Worm (Caenorhabditis elegans) whole organism, L3 larva: ENCODE data around the gene ncx-3.

ENCODE experiments used
- R02D3.7 ChIP-seq: fragments of 150-350 bp; optimal IDR thresholded peaks from 2 replicates; lab custom pipeline; 2014; ENCODE audit warnings: missing biosample characterization, missing genetic modification characterization
- ZK546.5 ChIP-seq: sonication (generic microtip); optimal IDR thresholded peaks from 2 replicates; lab custom pipeline; 2017; ENCODE audit warnings: missing biosample characterization, missing genetic modification characterization
- aly-2 ChIP-seq: fragments of 150-350 bp; optimal IDR thresholded peaks from 2 replicates; lab custom pipeline; 2014; ENCODE audit warnings: missing biosample characterization, missing genetic modification characterization
- ama-1 ChIP-seq: fragments of 150-350 bp; optimal IDR thresholded peaks from 2 replicates; lab custom pipeline; 2018
- ceh-16 ChIP-seq: sonication (generic microtip); optimal IDR thresholded peaks from 2 replicates; lab custom pipeline; 2017; ENCODE audit warnings: missing biosample characterization, missing genetic modification characterization
- ceh-9 ChIP-seq: sonication (generic microtip); optimal IDR thresholded peaks from 2 replicates; lab custom pipeline; 2018; ENCODE audit warnings: missing biosample characterization, missing genetic modification characterization
- egl-27 ChIP-seq: sonication (generic microtip); optimal IDR thresholded peaks from 4 replicates; lab custom pipeline; 2017; ENCODE audit warnings: missing biosample characterization, missing genetic modification reagents, missing genetic modification characterization
- egl-5 ChIP-seq: fragments of 150-350 bp; optimal IDR thresholded peaks from 2 replicates; lab custom pipeline; 2017; ENCODE audit warnings: missing biosample characterization, missing genetic modification reagents, missing genetic modification characterization, inconsistent platforms
- elt-1 ChIP-seq: fragments of 150-350 bp; optimal IDR thresholded peaks from 2 replicates; lab custom pipeline; 2014; ENCODE audit warnings: missing biosample characterization, missing genetic modification characterization
- elt-2 ChIP-seq: sonication (generic microtip); optimal IDR thresholded peaks from 2 replicates; lab custom pipeline; 2016; ENCODE audit warnings: missing genetic modification reagents, mild to moderate bottlenecking, missing genetic modification characterization, missing compliant biosample characterization
- elt-3 ChIP-seq, 3 experiments: fragments of 150-350 bp in 1 of 3; sonication (generic microtip) in 2 of 3; optimal IDR thresholded peaks; 2 replicates in 2 of 3; 4 replicates in 1 of 3; lab custom pipeline; 2014 to 2017; ENCODE audit warnings: missing biosample characterization in 3 of 3, missing genetic modification characterization in 3 of 3
- eor-1 ChIP-seq, 2 experiments: fragments of 150-350 bp; optimal IDR thresholded peaks; 2 replicates each; lab custom pipeline; 2014 to 2018; ENCODE audit warnings: missing biosample characterization in 2 of 2, missing genetic modification characterization in 2 of 2
- fkh-10 ChIP-seq: sonication (generic microtip); optimal IDR thresholded peaks from 2 replicates; lab custom pipeline; 2017; ENCODE audit warnings: missing biosample characterization, missing genetic modification reagents, missing genetic modification characterization
- fos-1 ChIP-seq: fragments of 150-350 bp; optimal IDR thresholded peaks from 2 replicates; lab custom pipeline; 2014; ENCODE audit warnings: missing biosample characterization, missing genetic modification characterization
- hmg-11 ChIP-seq: sonication (generic microtip); optimal IDR thresholded peaks from 2 replicates; lab custom pipeline; 2016; ENCODE audit warnings: missing genetic modification characterization, missing compliant biosample characterization
- jun-1 ChIP-seq: fragments of 150-350 bp; optimal IDR thresholded peaks from 2 replicates; lab custom pipeline; 2014; ENCODE audit warnings: missing biosample characterization, missing genetic modification reagents, missing genetic modification characterization
- lin-15B ChIP-seq: fragments of 150-350 bp; optimal IDR thresholded peaks from 2 replicates; lab custom pipeline; 2014; ENCODE audit warnings: missing biosample characterization, missing genetic modification characterization
- lin-39 ChIP-seq: fragments of 150-350 bp; optimal IDR thresholded peaks from 2 replicates; lab custom pipeline; 2018; ENCODE audit warnings: missing biosample characterization, missing genetic modification reagents, missing genetic modification characterization
- lsy-12 ChIP-seq: sonication (generic microtip); optimal IDR thresholded peaks from 2 replicates; lab custom pipeline; 2016; ENCODE audit warnings: mild to moderate bottlenecking, missing genetic modification characterization, missing compliant biosample characterization
- mdl-1 ChIP-seq: fragments of 150-350 bp; optimal IDR thresholded peaks from 2 replicates; lab custom pipeline; 2014; ENCODE audit warnings: missing biosample characterization, missing genetic modification characterization
- mml-1 ChIP-seq: fragments of 150-350 bp; sonication (generic microtip); optimal IDR thresholded peaks from 3 replicates; lab custom pipeline; 2014; ENCODE audit warnings: missing biosample characterization, missing genetic modification characterization
- nfya-1 ChIP-seq: sonication (generic microtip); optimal IDR thresholded peaks from 2 replicates; lab custom pipeline; 2017; ENCODE audit warnings: missing genetic modification characterization, mild to moderate bottlenecking, missing compliant biosample characterization, antibody characterized with exemption, moderate library complexity; ENCODE audit not compliant: insufficient read depth
- nhr-11 ChIP-seq: fragments of 150-350 bp; optimal IDR thresholded peaks from 2 replicates; lab custom pipeline; 2014; ENCODE audit warnings: missing biosample characterization, missing genetic modification characterization
- nhr-23 ChIP-seq: fragments of 150-350 bp; optimal IDR thresholded peaks from 2 replicates; lab custom pipeline; 2014; ENCODE audit warnings: missing biosample characterization, missing genetic modification reagents, missing genetic modification characterization
- nhr-237 ChIP-seq: fragments of 150-350 bp; optimal IDR thresholded peaks from 2 replicates; lab custom pipeline; 2014; ENCODE audit warnings: missing biosample characterization, missing genetic modification characterization
- nhr-25 ChIP-seq: sonication (generic microtip); optimal IDR thresholded peaks from 2 replicates; lab custom pipeline; 2017; ENCODE audit warnings: missing biosample characterization, missing genetic modification characterization
- nhr-28 ChIP-seq: fragments of 150-350 bp; optimal IDR thresholded peaks from 2 replicates; lab custom pipeline; 2014; ENCODE audit warnings: missing biosample characterization, missing genetic modification characterization
- nhr-43 ChIP-seq: sonication (generic microtip); optimal IDR thresholded peaks from 2 replicates; lab custom pipeline; 2016; ENCODE audit warnings: mild to moderate bottlenecking, missing genetic modification characterization, missing compliant biosample characterization; ENCODE audit not compliant: poor library complexity, severe bottlenecking
- nhr-76 ChIP-seq: fragments of 150-350 bp; sonication (generic microtip); optimal IDR thresholded peaks from 5 replicates; lab custom pipeline; 2014; ENCODE audit warnings: missing biosample characterization, missing genetic modification characterization
- nhr-77 ChIP-seq: fragments of 150-350 bp; optimal IDR thresholded peaks from 2 replicates; lab custom pipeline; 2014; ENCODE audit warnings: missing biosample characterization, missing genetic modification characterization
- pha-4 ChIP-seq: fragments of 150-350 bp; optimal IDR thresholded peaks from 2 replicates; lab custom pipeline; 2014; ENCODE audit warnings: missing biosample characterization, missing genetic modification reagents, missing genetic modification characterization
- pqm-1 ChIP-seq: fragments of 150-350 bp; optimal IDR thresholded peaks from 2 replicates; lab custom pipeline; 2017; ENCODE audit warnings: missing biosample characterization, missing genetic modification characterization, inconsistent platforms
- sea-2 ChIP-seq: fragments of 150-350 bp; sonication (generic microtip); optimal IDR thresholded peaks from 4 replicates; lab custom pipeline; 2014; ENCODE audit warnings: missing biosample characterization, missing genetic modification reagents, missing genetic modification characterization
- snpc-4 ChIP-seq: fragments of 150-350 bp; optimal IDR thresholded peaks from 2 replicates; lab custom pipeline; 2014; ENCODE audit warnings: missing biosample characterization, missing genetic modification characterization
- tbx-2 ChIP-seq: sonication (generic microtip); optimal IDR thresholded peaks from 2 replicates; lab custom pipeline; 2016; ENCODE audit warnings: mild to moderate bottlenecking, missing genetic modification characterization, missing compliant biosample characterization
- unc-39 ChIP-seq: sonication (generic microtip); optimal IDR thresholded peaks from 4 replicates; lab custom pipeline; 2017; ENCODE audit warnings: missing biosample characterization, missing genetic modification characterization
- unc-62 ChIP-seq: fragments of 150-350 bp; sonication (generic microtip); optimal IDR thresholded peaks from 4 replicates; lab custom pipeline; 2014; ENCODE audit warnings: missing biosample characterization, missing genetic modification reagents, missing genetic modification characterization
- zag-1 ChIP-seq: fragments of 150-350 bp; optimal IDR thresholded peaks from 2 replicates; lab custom pipeline; 2014; ENCODE audit warnings: missing biosample characterization, missing genetic modification characterization

Gene ncx-3

DNA sequence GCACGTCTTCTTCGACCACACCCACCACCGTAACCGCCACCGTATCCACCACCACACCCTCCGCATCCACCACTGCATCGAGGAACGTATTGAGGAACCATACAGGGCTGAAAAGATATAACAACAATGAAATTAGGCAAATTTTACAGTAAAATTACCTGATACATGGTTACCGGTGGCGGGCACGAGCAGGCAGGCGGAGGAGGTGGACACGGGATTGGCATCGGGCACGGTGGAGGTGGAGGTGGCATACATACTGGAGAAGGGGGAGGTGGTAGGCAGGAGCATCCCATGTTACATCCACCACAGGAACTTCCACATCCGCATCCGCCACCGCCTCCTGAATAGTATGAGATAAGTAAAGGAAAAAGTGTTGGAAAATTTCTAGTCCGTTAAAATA lies 18.0 kb upstream of the ncx-3 start:
- no peak for TF ChIP-seq fos-1 (tag; lab: Kevin White, UChicago)
- TF ChIP-seq ama-1, result no peak
- TF ChIP-seq unc-39 (tag; lab: Kevin White, UChicago), result no peak
- TF ChIP-seq nhr-11 (tag; lab: Kevin White, UChicago), result no peak
- TF ChIP-seq egl-27 (tag; lab: Kevin White, UChicago), result no peak
- TF ChIP-seq nhr-25 (tag; lab: Kevin White, UChicago), result no peak
- no peak for TF ChIP-seq aly-2 (tag; lab: Kevin White, UChicago)

ce11 chrIV:10699000-10699399 lies 17.4 kb upstream of the ncx-3 start:
- TF ChIP-seq tbx-2 (tag; lab: Kevin White, UChicago), result no peak
- no peak for TF ChIP-seq nhr-28 (tag; lab: Kevin White, UChicago)
- no peak for TF ChIP-seq ceh-16 (tag; lab: Kevin White, UChicago)
- TF ChIP-seq sea-2 (GFP tag; lab: Kevin White, UChicago), result no peak
- TF ChIP-seq nfya-1 (tag; lab: Kevin White, UChicago), result no peak
- TF ChIP-seq egl-27 (tag; lab: Kevin White, UChicago), result no peak
- TF ChIP-seq lsy-12 (tag; lab: Kevin White, UChicago), result no peak
- no peak for TF ChIP-seq ama-1
- TF ChIP-seq fos-1 (tag; lab: Kevin White, UChicago), result no peak
- TF ChIP-seq mdl-1 (tag; lab: Kevin White, UChicago), result no peak
- TF ChIP-seq fkh-10, result no peak
- TF ChIP-seq elt-1, result no peak
- no peak for TF ChIP-seq pha-4 (tag; lab: Kevin White, UChicago)
- TF ChIP-seq nhr-23 (tag; lab: Kevin White, UChicago), result no peak
- TF ChIP-seq pqm-1, result no peak
- TF ChIP-seq elt-2 (tag; lab: Kevin White, UChicago), result no peak
- TF ChIP-seq elt-3 (tag; optimal IDR thresholded peaks at IDR 0.05; lab: Kevin White, UChicago), result no peak
- no peak for TF ChIP-seq R02D3.7

- no peak for TF ChIP-seq lin-39 (tag; lab: Kevin White, UChicago)
- TF ChIP-seq jun-1, result no peak
- TF ChIP-seq nhr-43 (tag; lab: Kevin White, UChicago), result no peak
- no peak for TF ChIP-seq unc-62 (GFP tag; lab: Kevin White, UChicago)
- TF ChIP-seq mml-1 (tag; lab: Kevin White, UChicago), result no peak
- TF ChIP-seq nhr-23 (tag; lab: Kevin White, UChicago), result no peak
- no peak for TF ChIP-seq elt-2 (tag; lab: Kevin White, UChicago)
- no peak for TF ChIP-seq lin-15B (tag; lab: Kevin White, UChicago)
- no peak for TF ChIP-seq fkh-10
- TF ChIP-seq egl-5, result no peak
- TF ChIP-seq ceh-16 (tag; lab: Kevin White, UChicago), result no peak
- no peak for TF ChIP-seq mdl-1 (tag; lab: Kevin White, UChicago)
- no peak for TF ChIP-seq nhr-77
These were observed 16.8 kb upstream of the ncx-3 start, which contains the start of gene R102.11 for ce11 chrIV:10699660-10700059. Gene R102.11 (minus strand): TSS chrIV:10699760.

DNA sequence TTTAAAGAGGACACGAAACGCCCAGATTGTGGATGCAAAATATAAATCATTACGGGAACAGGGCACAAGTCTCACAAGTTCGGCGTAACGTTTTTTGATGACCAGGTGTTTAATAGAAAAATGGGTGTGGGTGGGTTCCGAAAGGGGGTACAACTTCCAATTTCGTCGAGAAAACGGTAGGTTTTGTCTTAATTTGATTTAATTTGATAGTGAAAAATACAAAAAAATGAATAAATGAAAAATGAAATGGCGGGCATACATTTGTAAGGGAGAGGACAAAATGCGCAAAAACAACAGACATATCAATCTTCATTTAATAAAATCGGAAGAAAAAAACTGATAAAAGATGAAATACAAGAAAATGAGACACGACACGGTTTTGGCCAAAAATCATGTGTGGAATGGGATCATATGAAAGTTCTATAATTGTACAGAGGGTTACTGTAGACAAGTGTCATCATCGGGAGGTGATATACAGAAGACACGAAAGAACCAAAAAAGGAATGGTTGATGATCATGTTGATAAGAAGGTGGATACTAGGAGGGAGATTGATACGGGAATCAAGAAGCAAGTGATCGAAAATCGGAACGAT lies 14.5 kb upstream of the ncx-3 start:
- peak; percentile 37 for TF ChIP-seq nhr-23 (tag; lab: Kevin White, UChicago)
- no peak for TF ChIP-seq nhr-25 (tag; lab: Kevin White, UChicago)
- TF ChIP-seq unc-39 (tag; lab: Kevin White, UChicago), result no peak
- TF ChIP-seq sea-2 (GFP tag; lab: Kevin White, UChicago), result no peak
- no peak for TF ChIP-seq nhr-237 (tag; lab: Kevin White, UChicago)
- TF ChIP-seq nhr-43 (tag; lab: Kevin White, UChicago), result peak; percentile 71
- no peak for TF ChIP-seq elt-2 (tag; lab: Kevin White, UChicago)
- TF ChIP-seq elt-3 (tag; optimal IDR thresholded peaks at IDR 0.05; lab: Kevin White, UChicago), result peak in 1 of 3 experiments; percentile 28

DNA sequence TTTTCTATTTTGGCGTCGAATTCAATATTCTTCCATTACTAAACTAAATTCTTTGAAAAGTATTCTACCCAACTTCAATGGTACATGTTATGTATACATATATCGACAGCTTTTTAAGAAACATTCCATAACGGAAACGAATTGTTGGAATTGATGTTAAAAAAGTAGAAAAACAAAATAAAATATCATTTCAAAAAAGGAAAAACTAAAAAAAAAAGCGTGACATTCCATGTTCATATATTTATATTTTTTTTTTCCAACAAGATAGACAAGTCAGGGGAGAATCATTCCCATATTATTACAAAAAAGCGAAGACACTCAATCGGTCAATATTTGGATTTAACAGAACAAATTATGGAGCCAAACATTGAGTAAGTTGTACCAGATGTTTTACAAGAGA lies 11.3 kb upstream of the ncx-3 start, which contains the start of gene R102.10:
R102.10 (plus strand) TSS at position 301 of the 400 bp plus-strand sequence.
- TF ChIP-seq elt-1 (no peak), fkh-10 (no peak), ZK546.5 (no peak), ama-1 (no peak), nhr-76 (tag; lab: Kevin White, UChicago) (no peak), R02D3.7 (no peak), eor-1 (tag; optimal IDR thresholded peaks at IDR 0.05; lab: Kevin White, UChicago) (no peak), nhr-43 (tag; lab: Kevin White, UChicago) (no peak), egl-5 (no peak), ceh-9 (tag; lab: Kevin White, UChicago) (no peak), nhr-25 (tag; lab: Kevin White, UChicago) (no peak), mml-1 (tag; lab: Kevin White, UChicago) (no peak), snpc-4 (tag; lab: Kevin White, UChicago) (no peak), pha-4 (tag; lab: Kevin White, UChicago) (no peak), pqm-1 (no peak), unc-62 (GFP tag; lab: Kevin White, UChicago) (no peak), tbx-2 (tag; lab: Kevin White, UChicago) (no peak), nhr-23 (tag; lab: Kevin White, UChicago) (no peak), zag-1 (tag; lab: Kevin White, UChicago) (no peak), hmg-11 (tag; lab: Kevin White, UChicago) (no peak)
